Fruit fly (Drosophila melanogaster): ENCODE measurements around the gene CG2217.

Gene CG2217

DNA sequence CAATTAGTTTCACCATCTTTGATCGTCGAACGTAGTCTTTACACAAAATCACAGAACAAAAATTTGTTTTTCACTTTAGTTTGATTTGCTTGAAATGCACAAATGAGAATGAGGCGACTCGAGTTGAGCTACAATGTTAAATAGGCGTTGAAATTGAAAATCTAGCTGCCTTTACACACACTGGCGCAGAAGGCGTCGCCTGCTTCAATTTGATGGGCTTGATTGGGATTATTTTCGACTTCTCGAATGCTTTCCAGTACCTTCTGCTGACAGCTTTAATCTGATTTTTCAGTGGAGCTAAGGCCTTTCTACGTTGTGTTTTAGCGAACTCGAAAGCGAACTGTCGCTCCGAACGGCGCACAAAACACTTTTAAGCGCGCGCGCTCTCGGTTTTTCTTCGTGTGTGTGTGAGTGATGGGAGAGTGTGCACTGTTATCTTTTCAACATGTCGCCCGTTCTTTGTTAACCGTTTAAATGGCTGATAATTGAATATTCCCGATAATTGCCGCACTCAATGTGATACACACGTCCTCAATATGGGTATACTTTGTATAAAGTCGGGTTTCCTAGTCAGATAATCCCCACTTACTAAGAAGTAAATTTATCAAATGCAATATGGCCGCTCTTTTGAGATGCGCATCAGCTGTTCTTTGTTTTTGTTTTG lies 35.1 kb downstream of the CG2217 start, which contains the start of the genes Fer2LCH and Fer1HCH (continued):
- TF ChIP-seq CG42726 (GFP tag; IDR thresholded peaks at IDR 0.05; ENCODE audit: partially characterized antibody) (0 out of 2 replicates have a peak, but pooled peaks have one; percentile 11), ssp (GFP tag; IDR thresholded peaks at IDR 0.05) (no peak), CG3065 (GFP tag; optimal IDR thresholded peaks at IDR 0.05) (no peak), unc-4 (GFP tag; IDR thresholded peaks at IDR 0.05; ENCODE audit: partially characterized antibody) (no peak), CG3163 (GFP tag; optimal IDR thresholded peaks at IDR 0.05) (peak; percentile 78), dm (GFP tag; optimal IDR thresholded peaks at IDR 0.05) (no peak), wdn (GFP tag; IDR thresholded peaks at IDR 0.05) (no peak), Jarid2 (GFP tag; optimal IDR thresholded peaks at IDR 0.05) (peak; percentile 70), chn (GFP tag; optimal IDR thresholded peaks at IDR 0.05) (no peak), CG13775 (GFP tag; optimal IDR thresholded peaks at IDR 0.05) (no peak), hb (GFP tag; IDR thresholded peaks at IDR 0.05; ENCODE audit: partially characterized antibody) (no peak), CG3838 (GFP tag; optimal IDR thresholded peaks at IDR 0.05) (no peak), tap (tag; optimal IDR thresholded peaks at IDR 0.05) (no peak), CG12659 (GFP tag; optimal IDR thresholded peaks at IDR 0.05) (no peak), E2f1 (GFP tag; IDR thresholded peaks at IDR 0.05) (no peak), schlank (tag; optimal IDR thresholded peaks at IDR 0.05) (no peak), Ets97D (GFP tag; optimal IDR thresholded peaks at IDR 0.05) (no peak), CG6654 (GFP tag; optimal IDR thresholded peaks at IDR 0.05) (no peak), CG7271 (tag; optimal IDR thresholded peaks at IDR 0.05) (no peak)

DNA sequence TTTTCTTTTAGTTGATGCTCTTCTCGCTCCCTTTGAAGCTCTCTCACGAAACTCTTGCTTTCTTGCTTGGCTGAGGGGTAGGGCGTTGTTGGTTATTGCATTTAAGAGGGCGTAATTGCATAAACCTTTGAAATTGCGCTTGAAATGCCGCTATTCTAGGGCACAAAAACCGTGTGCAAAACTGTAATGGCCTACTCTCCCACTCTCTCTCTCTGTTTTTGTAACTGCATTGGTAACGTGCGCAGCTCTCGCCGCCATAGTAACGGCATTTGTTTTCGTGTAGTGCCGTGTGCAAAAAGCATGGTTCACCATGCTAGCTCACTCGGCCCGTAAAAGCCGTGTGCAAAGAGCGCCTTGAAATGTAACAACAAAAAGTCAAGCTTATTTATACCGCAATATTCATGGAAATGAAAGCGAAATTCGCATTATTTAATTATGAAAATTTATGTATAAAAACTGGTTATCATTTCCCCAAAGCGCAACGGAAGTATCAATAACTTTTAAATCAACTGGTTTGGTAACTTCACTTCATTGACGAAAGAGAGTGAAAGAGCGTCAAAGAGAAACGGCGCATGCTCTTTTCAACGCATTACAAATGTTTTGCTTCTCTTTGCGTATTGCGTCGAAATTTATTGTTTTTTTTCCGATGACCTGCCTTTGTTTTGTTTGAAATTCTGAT lies 35.9 kb downstream of the CG2217 start:
- no peak for TF ChIP-seq tna (GFP tag; IDR thresholded peaks at IDR 0.05; ENCODE audit: partially characterized antibody)
- no peak for TF ChIP-seq tap (tag; optimal IDR thresholded peaks at IDR 0.05)
- TF ChIP-seq grn (GFP tag; optimal IDR thresholded peaks at IDR 0.05): no peak
- TF ChIP-seq Dll (GFP tag; IDR thresholded peaks at IDR 0.05; ENCODE audit: partially characterized antibody): peak; percentile 54; the same call in 1 of the 4 replicates
- TF ChIP-seq exex (tag; optimal IDR thresholded peaks at IDR 0.05): no peak
- no peak for TF ChIP-seq CG10979 (tag; optimal IDR thresholded peaks at IDR 0.05)
- TF ChIP-seq cad (GFP tag; optimal IDR thresholded peaks at IDR 0.05): no peak
- no peak for TF ChIP-seq CG4424 (GFP tag; optimal IDR thresholded peaks at IDR 0.05)
- peak; percentile 87 for TF ChIP-seq vvl (GFP tag; IDR thresholded peaks at IDR 0.05)
- no peak for TF ChIP-seq pzg (GFP tag; optimal IDR thresholded peaks at IDR 0.05)
- no peak for TF ChIP-seq lilli (GFP tag; optimal IDR thresholded peaks at IDR 0.05)
- TF ChIP-seq Myb (GFP tag; optimal IDR thresholded peaks at IDR 0.05): no peak
- TF ChIP-seq CG9437 (GFP tag; optimal IDR thresholded peaks at IDR 0.05): no peak
- peak; percentile 89 for TF ChIP-seq Blimp-1 (GFP tag; optimal IDR thresholded peaks at IDR 0.05)
- no peak for TF ChIP-seq otp (GFP tag; IDR thresholded peaks at IDR 0.05)
- no peak for TF ChIP-seq CG15269 (tag; optimal IDR thresholded peaks at IDR 0.05)
- TF ChIP-seq CG17359 (tag; optimal IDR thresholded peaks at IDR 0.05): no peak
- no peak for TF ChIP-seq CG8944 (GFP tag; optimal IDR thresholded peaks at IDR 0.05)
- TF ChIP-seq CG18599 (GFP tag; optimal IDR thresholded peaks at IDR 0.05): no peak
- no peak for TF ChIP-seq Camta (GFP tag; optimal IDR thresholded peaks at IDR 0.05)
- no peak for TF ChIP-seq ro (GFP tag; IDR thresholded peaks at IDR 0.05)
- TF ChIP-seq amos (GFP tag; IDR thresholded peaks at IDR 0.05; ENCODE audit: partially characterized antibody): no peak
- TF ChIP-seq CG42726 (GFP tag; IDR thresholded peaks at IDR 0.05; ENCODE audit: partially characterized antibody): no peak
- no peak for TF ChIP-seq CG10959 (GFP tag; IDR thresholded peaks at IDR 0.05)
- TF ChIP-seq Ada2b (GFP tag; IDR thresholded peaks at IDR 0.05): no peak
- no peak for TF ChIP-seq CG17612 (GFP tag; IDR thresholded peaks at IDR 0.05)
- TF ChIP-seq CG4617 (GFP tag; optimal IDR thresholded peaks at IDR 0.05; ENCODE audit: borderline replicate concordance): no peak
- no peak for TF ChIP-seq sr (GFP tag; IDR thresholded peaks at IDR 0.05)
- TF ChIP-seq abd-A (tag; optimal IDR thresholded peaks at IDR 0.05): no peak
- TF ChIP-seq sd (tag; optimal IDR thresholded peaks at IDR 0.05): peak; percentile 27
- no peak for TF ChIP-seq CG9817 (tag; optimal IDR thresholded peaks at IDR 0.05)
